Worm (Caenorhabditis elegans) whole organism, midembryonic: ENCODE measurements around the gene F32D8.15.

Experiments used
- flt-1 ChIP-seq: fragments of 200-800 bp; sonication (Bioruptor generic); IDR thresholded peaks from 2 replicates; pipeline ENCODE4 v1.3.6; 2022; ENCODE audit warnings: missing genetic modification characterization, missing compliant biosample characterization
- klf-2 ChIP-seq: fragments of 200-800 bp; sonication (Bioruptor generic); conservative IDR thresholded peaks from 2 replicates; pipeline ENCODE4 v1.3.6; 2022; ENCODE audit warnings: missing genetic modification reagents, missing genetic modification characterization, missing compliant biosample characterization
- med-1 ChIP-seq: sonication (generic microtip); optimal IDR thresholded peaks from 2 replicates; lab custom pipeline; 2017; ENCODE audit warnings: missing genetic modification characterization, mild to moderate bottlenecking, missing compliant biosample characterization, antibody characterized with exemption, missing genetic modification reagents; ENCODE audit not compliant: insufficient read depth

DNA sequence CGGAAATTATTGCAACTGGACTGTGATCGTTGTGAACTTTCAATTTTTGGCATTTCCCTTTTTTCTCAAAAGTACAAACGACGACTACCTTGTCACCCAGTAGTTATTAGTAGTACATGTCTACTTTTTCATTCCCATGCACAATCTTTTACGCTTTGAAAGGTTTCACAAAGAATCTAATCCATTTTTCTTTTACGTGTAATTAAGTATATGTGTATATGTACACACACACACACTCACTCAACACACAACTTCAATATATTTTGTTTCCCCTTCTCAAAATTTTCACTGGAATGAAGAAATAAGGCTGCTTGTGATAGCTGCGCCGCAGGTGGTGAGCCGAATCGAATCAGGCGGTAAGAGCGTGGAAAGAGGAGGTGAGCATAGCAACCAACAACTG, 20.9 kb downstream of the F32D8.15 start, which contains the start of gene F58B4.6:
- TF ChIP-seq med-1 (GFP tag; lab: Kevin White, UChicago) (no peak), flt-1 (no peak), klf-2 (GFP tag; lab: Robert Waterston, UW) (no peak)
